Worm (Caenorhabditis elegans) whole organism, early embryonic: ENCODE results near the gene amx-3.

Source experiments
- aly-1 ChIP-seq: sonication (generic microtip); optimal IDR thresholded peaks from 2 replicates; lab custom pipeline; 2016; ENCODE audit warnings: missing genetic modification characterization, missing compliant biosample characterization
- ama-1 ChIP-seq: fragments of 150-350 bp; optimal IDR thresholded peaks from 2 replicates; lab custom pipeline; 2014
- ceh-13 ChIP-seq: fragments of 200-800 bp; sonication (Bioruptor generic); optimal IDR thresholded peaks from 2 replicates; lab custom pipeline; 2018; ENCODE audit warnings: mild to moderate bottlenecking, missing genetic modification characterization, missing compliant biosample characterization
- pes-1 ChIP-seq: fragments of 200-800 bp; sonication (Bioruptor generic); IDR thresholded peaks from 2 replicates; pipeline ENCODE4 v1.3.6; 2022; ENCODE audit warnings: missing genetic modification reagents, missing genetic modification characterization, missing compliant biosample characterization
- tbx-11 ChIP-seq: fragments of 200-800 bp; sonication (Bioruptor generic); IDR thresholded peaks from 2 replicates; pipeline ENCODE4 v1.3.6; 2022; ENCODE audit warnings: missing genetic modification characterization, missing compliant biosample characterization

- TF ChIP-seq tbx-11 (GFP tag; lab: Robert Waterston, UW) (no peak), pes-1 (GFP tag; lab: Robert Waterston, UW) (no peak), ama-1 (lab: Kevin White, UChicago) (no peak), aly-1 (no peak), ceh-13 (no peak)
Observed at ce11 chrV:20862681-20863080, 40.8 kb downstream of the amx-3 start, which contains the start of gene twk-35.
